Worm (Caenorhabditis elegans) whole organism, young adult: Measurements from ENCODE around the gene R04F11.3.

Source experiments
- C17E4.6 ChIP-seq: fragments of 200-800 bp; sonication (Bioruptor generic); IDR thresholded peaks from 2 replicates; pipeline ENCODE4 v1.3.6; 2022; ENCODE audit warnings: missing genetic modification reagents, missing genetic modification characterization, missing compliant biosample characterization
- D2030.7 ChIP-seq: fragments of 200-800 bp; sonication (Bioruptor generic); IDR thresholded peaks from 2 replicates; pipeline ENCODE4 v1.3.6; 2022; ENCODE audit warnings: missing genetic modification reagents, missing genetic modification characterization, missing compliant biosample characterization
- F10E7.11 ChIP-seq: sonication (generic microtip); optimal IDR thresholded peaks from 2 replicates; lab custom pipeline; 2017; ENCODE audit warnings: mild to moderate bottlenecking, missing genetic modification characterization, moderate library complexity, missing compliant biosample characterization
- F55B11.4 ChIP-seq: sonication (generic microtip); optimal IDR thresholded peaks from 2 replicates; lab custom pipeline; 2016; ENCODE audit warnings: missing compliant biosample characterization, missing genetic modification characterization, borderline replicate concordance; ENCODE audit not compliant: insufficient read depth
- F57A8.1 ChIP-seq: fragments of 200-800 bp; sonication (Bioruptor generic); optimal IDR thresholded peaks from 2 replicates; lab custom pipeline; 2018; ENCODE audit warnings: mild to moderate bottlenecking, missing genetic modification characterization, moderate library complexity, missing compliant biosample characterization
- T26A5.8 ChIP-seq: sonication (generic microtip); optimal IDR thresholded peaks from 2 replicates; lab custom pipeline; 2016; ENCODE audit warnings: missing genetic modification characterization, missing compliant biosample characterization
- Y53F4B.3 ChIP-seq: fragments of 200-800 bp; sonication (Bioruptor generic); IDR thresholded peaks from 2 replicates; pipeline ENCODE4 v1.3.6; 2022; ENCODE audit warnings: missing genetic modification reagents, missing genetic modification characterization, missing compliant biosample characterization
- Y95B8A.8 ChIP-seq: fragments of 200-800 bp; sonication (Bioruptor generic); IDR thresholded peaks from 2 replicates; pipeline ENCODE4 v1.3.6; 2022; ENCODE audit warnings: missing genetic modification reagents, missing genetic modification characterization, missing compliant biosample characterization
- ZK185.1 ChIP-seq: sonication (generic microtip); optimal IDR thresholded peaks from 2 replicates; lab custom pipeline; 2016; ENCODE audit warnings: mild to moderate bottlenecking, missing genetic modification characterization, missing compliant biosample characterization; ENCODE audit not compliant: poor library complexity, severe bottlenecking
- atf-7 ChIP-seq: sonication (generic microtip); optimal IDR thresholded peaks from 2 replicates; lab custom pipeline; 2017; ENCODE audit warnings: mild to moderate bottlenecking, missing genetic modification characterization, missing compliant biosample characterization
- attf-5 ChIP-seq: fragments of 200-800 bp; sonication (Bioruptor generic); optimal IDR thresholded peaks from 2 replicates; lab custom pipeline; 2018; ENCODE audit warnings: mild to moderate bottlenecking, missing genetic modification characterization, missing compliant biosample characterization
- attf-6 ChIP-seq: fragments of 200-800 bp; sonication (Bioruptor generic); IDR thresholded peaks from 2 replicates; pipeline ENCODE4 v1.3.6; 2022; ENCODE audit warnings: missing genetic modification reagents, missing genetic modification characterization, missing compliant biosample characterization
- bed-1 ChIP-seq: fragments of 200-800 bp; sonication (Bioruptor generic); IDR thresholded peaks from 2 replicates; pipeline ENCODE4 v1.3.6; 2022; ENCODE audit warnings: missing genetic modification reagents, missing genetic modification characterization, missing compliant biosample characterization
- ccch-3 ChIP-seq: fragments of 200-800 bp; sonication (Bioruptor generic); optimal IDR thresholded peaks from 2 replicates; lab custom pipeline; 2018; ENCODE audit warnings: mild to moderate bottlenecking, missing genetic modification characterization, missing compliant biosample characterization
- ceh-100 ChIP-seq: fragments of 200-800 bp; sonication (Bioruptor generic); IDR thresholded peaks from 2 replicates; pipeline ENCODE4 v1.3.6; 2022; ENCODE audit warnings: missing genetic modification reagents, missing genetic modification characterization, missing compliant biosample characterization
- ceh-40 ChIP-seq: fragments of 200-800 bp; sonication (Bioruptor generic); IDR thresholded peaks from 2 replicates; pipeline ENCODE4 v1.3.6; 2022; ENCODE audit warnings: missing genetic modification characterization, missing compliant biosample characterization
- ceh-79 ChIP-seq: sonication (generic microtip); optimal IDR thresholded peaks from 2 replicates; lab custom pipeline; 2017; ENCODE audit warnings: mild to moderate bottlenecking, missing genetic modification characterization, missing compliant biosample characterization
- chd-7 ChIP-seq: sonication (generic microtip); optimal IDR thresholded peaks from 2 replicates; lab custom pipeline; 2016; ENCODE audit warnings: mild to moderate bottlenecking, missing genetic modification characterization, moderate library complexity, missing compliant biosample characterization
- die-1 ChIP-seq: sonication (generic microtip); optimal IDR thresholded peaks from 2 replicates; lab custom pipeline; 2016; ENCODE audit warnings: missing genotype, mild to moderate bottlenecking, missing genetic modification characterization, missing compliant biosample characterization
- dpl-1 ChIP-seq: fragments of 150-350 bp; optimal IDR thresholded peaks from 2 replicates; lab custom pipeline; 2014; ENCODE audit warnings: missing biosample characterization, missing genetic modification reagents, missing genetic modification characterization
- egl-44 ChIP-seq: fragments of 200-800 bp; sonication (Bioruptor generic); IDR thresholded peaks from 2 replicates; pipeline ENCODE4 v1.3.6; 2022; ENCODE audit warnings: missing genetic modification reagents, missing genetic modification characterization, missing compliant biosample characterization
- ekl-4 ChIP-seq: fragments of 200-800 bp; sonication (Bioruptor generic); IDR thresholded peaks from 2 replicates; pipeline ENCODE4 v1.3.6; 2022; ENCODE audit warnings: missing genetic modification reagents, missing genetic modification characterization, missing compliant biosample characterization
- ets-4 ChIP-seq: fragments of 200-800 bp; sonication (Bioruptor generic); optimal IDR thresholded peaks from 2 replicates; lab custom pipeline; 2018; ENCODE audit warnings: mild to moderate bottlenecking, missing genetic modification characterization, missing compliant biosample characterization
- him-1 ChIP-seq: sonication (generic microtip); optimal IDR thresholded peaks from 2 replicates; lab custom pipeline; 2016; ENCODE audit warnings: missing genotype, missing genetic modification reagents, missing genetic modification characterization, missing compliant biosample characterization
- hmg-1.2 ChIP-seq: fragments of 200-800 bp; sonication (Bioruptor generic); IDR thresholded peaks from 2 replicates; pipeline ENCODE4 v1.3.6; 2022; ENCODE audit warnings: missing genetic modification reagents, missing genetic modification characterization, missing compliant biosample characterization
- hsf-1 ChIP-seq: fragments of 200-800 bp; sonication (Bioruptor generic); IDR thresholded peaks from 2 replicates; pipeline ENCODE4 v1.3.6; 2022; ENCODE audit warnings: missing genetic modification reagents, missing genetic modification characterization, missing compliant biosample characterization
- let-607 ChIP-seq, 2 experiments: fragments of 200-800 bp in 1 of 2; sonication (Bioruptor generic) in 1 of 2; sonication (generic microtip) in 1 of 2; optimal IDR thresholded peaks; 2 replicates each; lab custom pipeline; 2016 to 2018; ENCODE audit warnings: mild to moderate bottlenecking in 2 of 2, missing compliant biosample characterization in 2 of 2, missing genetic modification characterization in 2 of 2, moderate library complexity in 2 of 2, missing genotype in 1 of 2
- lin-26 ChIP-seq: fragments of 200-800 bp; sonication (Bioruptor generic); IDR thresholded peaks from 2 replicates; pipeline ENCODE4 v1.3.6; 2022; ENCODE audit warnings: missing genetic modification reagents, missing genetic modification characterization, missing compliant biosample characterization
- lsy-27 ChIP-seq: sonication (generic microtip); optimal IDR thresholded peaks from 2 replicates; lab custom pipeline; 2017; ENCODE audit warnings: missing genetic modification characterization, mild to moderate bottlenecking, missing compliant biosample characterization, antibody characterized with exemption, missing genotype, borderline replicate concordance; ENCODE audit not compliant: insufficient read depth
- madf-3 ChIP-seq: fragments of 200-800 bp; sonication (Bioruptor generic); IDR thresholded peaks from 2 replicates; pipeline ENCODE4 v1.3.6; 2022; ENCODE audit warnings: missing genetic modification reagents, missing genetic modification characterization, missing compliant biosample characterization
- mcd-1 ChIP-seq: fragments of 200-800 bp; sonication (Bioruptor generic); IDR thresholded peaks from 2 replicates; pipeline ENCODE4 v1.3.6; 2022; ENCODE audit warnings: missing genetic modification reagents, missing genetic modification characterization, missing compliant biosample characterization
- mel-28 ChIP-seq: sonication (generic microtip); optimal IDR thresholded peaks from 2 replicates; lab custom pipeline; 2016; ENCODE audit warnings: borderline replicate concordance, mild to moderate bottlenecking, missing genetic modification characterization, missing compliant biosample characterization
- nfyb-1 ChIP-seq: fragments of 200-800 bp; sonication (Bioruptor generic); IDR thresholded peaks from 2 replicates; pipeline ENCODE4 v1.3.6; 2022; ENCODE audit warnings: missing genetic modification reagents, missing genetic modification characterization, missing compliant biosample characterization
- nhr-80 ChIP-seq: sonication (generic microtip); optimal IDR thresholded peaks from 2 replicates; lab custom pipeline; 2016; ENCODE audit warnings: missing genetic modification characterization, missing compliant biosample characterization
- rcor-1 ChIP-seq: fragments of 200-800 bp; sonication (Bioruptor generic); IDR thresholded peaks from 2 replicates; pipeline ENCODE4 v1.3.6; 2022; ENCODE audit warnings: missing genetic modification reagents, missing genetic modification characterization, missing compliant biosample characterization
- rec-8 ChIP-seq, 2 experiments: sonication (generic microtip); optimal IDR thresholded peaks; 2 replicates each; lab custom pipeline; 2016; ENCODE audit warnings: mild to moderate bottlenecking in 2 of 2, missing genetic modification characterization in 2 of 2, missing genetic modification reagents in 2 of 2, missing genotype in 2 of 2, missing biosample characterization in 1 of 2, missing compliant biosample characterization in 1 of 2, moderate library complexity in 1 of 2
- repo-1 ChIP-seq: sonication (generic microtip); optimal IDR thresholded peaks from 2 replicates; lab custom pipeline; 2017; ENCODE audit warnings: mild to moderate bottlenecking, missing genetic modification characterization, missing compliant biosample characterization
- sdz-38 ChIP-seq: sonication (generic microtip); optimal IDR thresholded peaks from 2 replicates; lab custom pipeline; 2016; ENCODE audit warnings: missing genotype, missing genetic modification characterization, missing compliant biosample characterization
- snpc-1.1 ChIP-seq: sonication (generic microtip); optimal IDR thresholded peaks from 2 replicates; lab custom pipeline; 2017; ENCODE audit warnings: missing genetic modification characterization, mild to moderate bottlenecking, missing compliant biosample characterization, antibody characterized with exemption, moderate library complexity, missing genotype, missing genetic modification reagents; ENCODE audit not compliant: insufficient read depth
- snpc-4 ChIP-seq, 5 experiments: fragments of 150-350 bp in 1 of 5; sonication (generic microtip) in 4 of 5; optimal IDR thresholded peaks; 2 replicates each; lab custom pipeline; 2014 to 2018; ENCODE audit warnings: missing genetic modification characterization in 5 of 5, missing biosample characterization in 3 of 5, antibody characterized with exemption in 2 of 5, mild to moderate bottlenecking in 2 of 5, missing compliant biosample characterization in 2 of 5, missing genotype in 2 of 5, moderate library complexity in 2 of 5, missing genetic modification reagents in 1 of 5
- somi-1 ChIP-seq: fragments of 200-800 bp; sonication (Bioruptor generic); optimal IDR thresholded peaks from 2 replicates; lab custom pipeline; 2018; ENCODE audit warnings: mild to moderate bottlenecking, missing genetic modification characterization, missing compliant biosample characterization
- tbp1 ChIP-seq: fragments of 200-800 bp; sonication (Bioruptor generic); optimal IDR thresholded peaks from 2 replicates; lab custom pipeline; 2018; ENCODE audit warnings: mild to moderate bottlenecking, missing genetic modification characterization, missing compliant biosample characterization
- tbx-9 ChIP-seq: sonication (generic microtip); optimal IDR thresholded peaks from 2 replicates; lab custom pipeline; 2016; ENCODE audit warnings: borderline replicate concordance, missing genetic modification characterization, inconsistent platforms, missing compliant biosample characterization
- zfh-2 ChIP-seq: fragments of 200-800 bp; sonication (Bioruptor generic); conservative IDR thresholded peaks from 2 replicates; pipeline ENCODE4 v1.3.6; 2022; ENCODE audit warnings: missing genetic modification reagents, missing genetic modification characterization, missing compliant biosample characterization
- ztf-18 ChIP-seq: sonication (generic microtip); optimal IDR thresholded peaks from 2 replicates; lab custom pipeline; 2016; ENCODE audit warnings: missing genotype, mild to moderate bottlenecking, missing genetic modification characterization, missing compliant biosample characterization
- ztf-25 ChIP-seq: fragments of 200-800 bp; sonication (Bioruptor generic); IDR thresholded peaks from 2 replicates; pipeline ENCODE4 v1.3.6; 2022; ENCODE audit warnings: missing genetic modification reagents, missing genetic modification characterization, missing compliant biosample characterization
- ztf-6 ChIP-seq: fragments of 200-800 bp; sonication (Bioruptor generic); IDR thresholded peaks from 2 replicates; pipeline ENCODE4 v1.3.6; 2022; ENCODE audit warnings: missing genetic modification reagents, missing genetic modification characterization, missing compliant biosample characterization

R04F11.3 gene

DNA sequence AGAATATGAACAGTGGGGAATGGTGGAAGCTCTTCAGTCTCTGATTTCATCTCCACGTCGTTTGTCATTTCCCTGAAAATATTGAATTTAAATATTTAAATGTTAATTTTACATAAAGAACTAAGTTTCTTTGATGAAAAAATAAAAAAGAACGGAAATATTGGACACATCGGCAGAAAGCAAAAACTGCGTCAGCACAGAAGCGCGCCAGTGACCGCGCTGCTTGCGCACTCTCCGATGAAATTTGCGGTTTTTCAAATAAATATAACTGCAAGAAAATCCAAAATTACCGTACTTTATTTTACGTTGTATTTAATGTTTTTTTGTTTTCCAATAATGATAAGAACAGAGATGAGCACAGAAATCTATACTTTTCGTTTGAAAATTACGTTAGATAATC is 25.4 kb downstream of the R04F11.3 start, which contains the start of the genes srpa-68 and srh-16:
Gene srpa-68, minus strand, starts transcription at position 72 of the 400 bp plus-strand sequence.
Gene srh-16, plus strand, starts transcription at position 275 of the 400 bp plus-strand sequence.
- TF ChIP-seq ceh-40: no peak
- peak; percentile 52 for TF ChIP-seq snpc-1.1
- TF ChIP-seq ztf-18 (tag; lab: Kevin White, UChicago): peak; percentile 99
- TF ChIP-seq hsf-1 (GFP tag; lab: Robert Waterston, UW): no peak
- peak; percentile 36 for TF ChIP-seq atf-7
- peak; percentile 70 for TF ChIP-seq repo-1 (tag; lab: Kevin White, UChicago)
- TF ChIP-seq attf-5 (GFP tag; lab: Kevin White, UChicago): peak; percentile 73
- TF ChIP-seq D2030.7 (GFP tag; lab: Robert Waterston, UW): peak; percentile 52; the same call in 1 of the 2 replicates
- TF ChIP-seq C17E4.6: peak; percentile 74; the same call in 1 of the 2 replicates
- TF ChIP-seq ztf-6: no peak
- no peak for TF ChIP-seq F10E7.11 (tag; lab: Kevin White, UChicago)
- no peak for TF ChIP-seq ccch-3 (GFP tag; lab: Kevin White, UChicago)
- TF ChIP-seq mel-28 (tag; lab: Kevin White, UChicago): no peak
- TF ChIP-seq chd-7 (tag; lab: Kevin White, UChicago): no peak
- TF ChIP-seq sdz-38: no peak
- no peak for TF ChIP-seq lsy-27 (tag; lab: Kevin White, UChicago)
- TF ChIP-seq mcd-1 (GFP tag; lab: Robert Waterston, UW): peak; percentile 91
- TF ChIP-seq nhr-80 (tag; lab: Kevin White, UChicago): peak; percentile 53
- no peak for TF ChIP-seq ceh-79 (tag; lab: Kevin White, UChicago)
- no peak for TF ChIP-seq Y95B8A.8 (GFP tag; lab: Robert Waterston, UW)
- no peak for TF ChIP-seq bed-1 (GFP tag; lab: Robert Waterston, UW)
- peak; percentile 66 for TF ChIP-seq ceh-100
- 0 out of 2 replicates have a peak, but pooled peaks have one; percentile 25 for TF ChIP-seq Y53F4B.3 (GFP tag; lab: Robert Waterston, UW)
- TF ChIP-seq ZK185.1 (tag; lab: Kevin White, UChicago): peak; percentile 66
- TF ChIP-seq rec-8 (tag; optimal IDR thresholded peaks at IDR 0.05; lab: Kevin White, UChicago): peak in 1 of 2 experiments; percentile 30
- peak; percentile 67 for TF ChIP-seq tbp1 (GFP tag; lab: Kevin White, UChicago)
- TF ChIP-seq tbx-9 (tag; lab: Kevin White, UChicago): no peak
- TF ChIP-seq dpl-1: peak; percentile 90
- TF ChIP-seq attf-6: 0 out of 2 replicates have a peak, but pooled peaks have one; percentile 34
- TF ChIP-seq die-1 (tag; lab: Kevin White, UChicago): peak; percentile 23
- no peak for TF ChIP-seq T26A5.8 (tag; lab: Kevin White, UChicago)
- peak; percentile 42; the same call in 1 of the 2 replicates for TF ChIP-seq zfh-2 (GFP tag; lab: Robert Waterston, UW)
- TF ChIP-seq ekl-4 (GFP tag; lab: Robert Waterston, UW): peak; percentile 84
- TF ChIP-seq lin-26 (GFP tag; lab: Robert Waterston, UW): no peak
- peak; percentile 89 for TF ChIP-seq rcor-1
- no peak for TF ChIP-seq ets-4 (GFP tag; lab: Kevin White, UChicago)
- TF ChIP-seq hmg-1.2 (GFP tag; lab: Robert Waterston, UW): peak; percentile 65
- TF ChIP-seq snpc-4 (GFP tag; optimal IDR thresholded peaks at IDR 0.05; lab: Kevin White, UChicago): peak; percentile 60
- peak; percentile 48 to 75 (median 64) for TF ChIP-seq snpc-4 (tag; optimal IDR thresholded peaks at IDR 0.05; lab: Kevin White, UChicago)
- TF ChIP-seq ztf-25 (GFP tag; lab: Robert Waterston, UW): no peak
- TF ChIP-seq F57A8.1 (GFP tag; lab: Kevin White, UChicago): no peak
- peak; percentile 82 to 94 for TF ChIP-seq let-607 (tag; optimal IDR thresholded peaks at IDR 0.05; lab: Kevin White, UChicago)
- TF ChIP-seq somi-1 (GFP tag; lab: Kevin White, UChicago): no peak
- TF ChIP-seq madf-3 (GFP tag; lab: Robert Waterston, UW): peak; percentile 71
- TF ChIP-seq nfyb-1 (GFP tag; lab: Robert Waterston, UW): peak; percentile 85
- peak; percentile 73 for TF ChIP-seq him-1 (tag; lab: Kevin White, UChicago)
- TF ChIP-seq egl-44: no peak
- no peak for TF ChIP-seq F55B11.4
